Worm (Caenorhabditis elegans) whole organism, young adult: ENCODE measurements around the gene srw-97.
"Not testable (repeated sequence)": the region's sequence is repeated elsewhere in the genome, so short reads cannot be mapped to it uniquely, and the experiment has no call there.

Experiments
- C17E4.6 ChIP-seq: fragments of 200-800 bp; sonication (Bioruptor generic); IDR thresholded peaks from 2 replicates; pipeline ENCODE4 v1.3.6; 2022; ENCODE audit warnings: missing genetic modification reagents, missing genetic modification characterization, missing compliant biosample characterization
- F10E7.11 ChIP-seq: sonication (generic microtip); optimal IDR thresholded peaks from 2 replicates; lab custom pipeline; 2017; ENCODE audit warnings: mild to moderate bottlenecking, missing genetic modification characterization, moderate library complexity, missing compliant biosample characterization
- F52B5.7 ChIP-seq: sonication (generic microtip); optimal IDR thresholded peaks from 2 replicates; lab custom pipeline; 2016; ENCODE audit warnings: mild to moderate bottlenecking, missing genetic modification characterization, missing compliant biosample characterization
- aptf-3 ChIP-seq: fragments of 200-800 bp; sonication (Bioruptor generic); IDR thresholded peaks from 2 replicates; pipeline ENCODE4 v1.3.6; 2022; ENCODE audit warnings: missing genetic modification characterization, missing compliant biosample characterization
- cebp-1 ChIP-seq, 2 experiments: fragments of 200-800 bp in 1 of 2; sonication (Bioruptor generic) in 1 of 2; sonication (generic microtip) in 1 of 2; IDR thresholded peaks in 1 of 2; optimal IDR thresholded peaks in 1 of 2; 2 replicates each; pipeline versions ENCODE4 v1.3.6 to Lab custom; 2017 to 2022; ENCODE audit warnings: missing compliant biosample characterization in 2 of 2, missing genetic modification characterization in 2 of 2, mild to moderate bottlenecking in 1 of 2, missing genetic modification reagents in 1 of 2, moderate library complexity in 1 of 2
- chd-7 ChIP-seq: sonication (generic microtip); optimal IDR thresholded peaks from 2 replicates; lab custom pipeline; 2016; ENCODE audit warnings: mild to moderate bottlenecking, missing genetic modification characterization, moderate library complexity, missing compliant biosample characterization
- gei-17 ChIP-seq: fragments of 200-800 bp; sonication (Bioruptor generic); optimal IDR thresholded peaks from 2 replicates; lab custom pipeline; 2018; ENCODE audit warnings: mild to moderate bottlenecking, missing genetic modification characterization, missing compliant biosample characterization
- let-526 ChIP-seq: fragments of 200-800 bp; sonication (Bioruptor generic); IDR thresholded peaks from 2 replicates; pipeline ENCODE4 v1.3.6; 2022; ENCODE audit warnings: missing genetic modification reagents, missing genetic modification characterization, missing compliant biosample characterization
- nhr-27 ChIP-seq: fragments of 200-800 bp; sonication (Bioruptor generic); optimal IDR thresholded peaks from 2 replicates; lab custom pipeline; 2018; ENCODE audit warnings: mild to moderate bottlenecking, missing genetic modification characterization, moderate library complexity, missing compliant biosample characterization
- pha-4 ChIP-seq: fragments of 150-350 bp; sonication (generic microtip); optimal IDR thresholded peaks from 2 replicates; lab custom pipeline; 2014; ENCODE audit warnings: missing biosample characterization, missing genetic modification reagents, missing genetic modification characterization
- snpc-1.3 ChIP-seq: sonication (generic microtip); optimal IDR thresholded peaks from 2 replicates; lab custom pipeline; 2017; ENCODE audit warnings: missing genetic modification characterization, mild to moderate bottlenecking, missing compliant biosample characterization, antibody characterized with exemption, moderate library complexity, missing genotype, missing genetic modification reagents; ENCODE audit not compliant: insufficient read depth
- snpc-4 ChIP-seq, 5 experiments: fragments of 150-350 bp in 1 of 5; sonication (generic microtip) in 4 of 5; optimal IDR thresholded peaks; 2 replicates each; lab custom pipeline; 2014 to 2018; ENCODE audit warnings: missing genetic modification characterization in 5 of 5, missing biosample characterization in 3 of 5, antibody characterized with exemption in 2 of 5, mild to moderate bottlenecking in 2 of 5, missing compliant biosample characterization in 2 of 5, missing genotype in 2 of 5, moderate library complexity in 2 of 5, missing genetic modification reagents in 1 of 5
- ztf-18 ChIP-seq: sonication (generic microtip); optimal IDR thresholded peaks from 2 replicates; lab custom pipeline; 2016; ENCODE audit warnings: missing genotype, mild to moderate bottlenecking, missing genetic modification characterization, missing compliant biosample characterization
- ztf-26 ChIP-seq: sonication (generic microtip); optimal IDR thresholded peaks from 2 replicates; lab custom pipeline; 2017; ENCODE audit warnings: missing genetic modification characterization, missing compliant biosample characterization

ce11 chrII:1700518-1701091 lies 31.8 kb upstream of the srw-97 start:
- TF ChIP-seq F10E7.11; F52B5.7 (tag; lab: Kevin White, UChicago); gei-17; nhr-27 (tag; lab: Kevin White, UChicago); snpc-1.3; aptf-3 (GFP tag; lab: Robert Waterston, UW); chd-7 (tag; lab: Kevin White, UChicago); C17E4.6 (GFP tag; lab: Robert Waterston, UW); let-526 (GFP tag; lab: Robert Waterston, UW); cebp-1 (GFP tag; IDR thresholded peaks at IDR 0.05; lab: Robert Waterston, UW); cebp-1 (tag; optimal IDR thresholded peaks at IDR 0.05; lab: Kevin White, UChicago); snpc-4 (GFP tag; optimal IDR thresholded peaks at IDR 0.05; lab: Kevin White, UChicago); snpc-4 (tag; optimal IDR thresholded peaks at IDR 0.05; lab: Kevin White, UChicago); ztf-26 (tag; lab: Kevin White, UChicago); ztf-18; pha-4 (tag; lab: Kevin White, UChicago): not testable (repeated sequence)
